Worm (Caenorhabditis elegans) whole organism, young adult: ENCODE results near the gene F38B6.4.

Experiments used
- T07F8.4 ChIP-seq: sonication (generic microtip); optimal IDR thresholded peaks from 2 replicates; lab custom pipeline; 2016; ENCODE audit warnings: mild to moderate bottlenecking, missing genetic modification characterization, moderate library complexity, missing compliant biosample characterization
- mes-4 ChIP-seq: sonication (generic microtip); optimal IDR thresholded peaks from 2 replicates; lab custom pipeline; 2016; ENCODE audit warnings: missing genotype, missing genetic modification characterization, missing compliant biosample characterization

- no peak for TF ChIP-seq T07F8.4
- TF ChIP-seq mes-4 (tag; lab: Kevin White, UChicago), result no peak
These were observed 17.0 kb downstream of the F38B6.4 start for ce11 chrX:6691653-6692052.
